Worm (Caenorhabditis elegans) whole organism, L2 larva: ENCODE measurements around the gene ent-7.

Experiments
- alr-1 ChIP-seq: fragments of 150-350 bp; optimal IDR thresholded peaks from 2 replicates; lab custom pipeline; 2014; ENCODE audit warnings: missing biosample characterization, missing genetic modification characterization
- fos-1 ChIP-seq: fragments of 150-350 bp; optimal IDR thresholded peaks from 2 replicates; lab custom pipeline; 2014; ENCODE audit warnings: missing biosample characterization, missing genetic modification characterization
- nhr-77 ChIP-seq: fragments of 150-350 bp; optimal IDR thresholded peaks from 2 replicates; lab custom pipeline; 2014; ENCODE audit warnings: missing biosample characterization, missing genetic modification characterization

- no peak for TF ChIP-seq fos-1 (tag; lab: Kevin White, UChicago)
- no peak for TF ChIP-seq nhr-77 (tag; lab: Kevin White, UChicago)
- TF ChIP-seq alr-1: no peak
These were observed 10.5 kb downstream of the ent-7 start, which contains the start of gene gipc-2 for ce11 chrIV:10027566-10027965.
